Worm (Caenorhabditis elegans): Measurements from ENCODE around the gene glb-4.

DNA sequence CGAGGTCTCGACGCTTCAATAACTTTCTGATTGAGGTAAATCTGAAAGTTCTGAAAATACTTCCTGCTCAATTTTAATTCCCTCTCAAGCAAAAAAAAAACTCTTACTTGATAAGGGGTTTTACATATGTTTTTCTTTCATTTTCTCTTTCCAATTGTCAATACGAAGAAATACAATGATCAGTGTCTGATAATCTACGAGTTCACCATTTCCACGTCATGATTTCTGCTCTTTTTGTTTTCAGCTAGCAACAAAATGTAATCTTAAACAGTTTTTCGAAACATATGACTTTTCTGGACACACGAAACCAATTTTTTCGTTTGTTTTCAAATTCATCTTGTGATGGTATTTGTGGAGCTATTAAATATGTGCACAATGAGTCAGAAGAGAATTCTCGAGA, 45.2 kb upstream of the glb-4 start:
- TF ChIP-seq zfp-2 (tag; optimal IDR thresholded peaks at IDR 0.05) (no peak), ZK337.2 (GFP tag; IDR thresholded peaks at IDR 0.05) (no peak), zag-1 (tag; optimal IDR thresholded peaks at IDR 0.05) (no peak), lin-15B (tag; optimal IDR thresholded peaks at IDR 0.05) (no peak), nhr-28 (tag; optimal IDR thresholded peaks at IDR 0.05) (peak; percentile 53), daf-12 (tag; optimal IDR thresholded peaks at IDR 0.05) (no peak), ctbp-1 (GFP tag; IDR thresholded peaks at IDR 0.05) (no peak), nhr-11 (tag; optimal IDR thresholded peaks at IDR 0.05) (no peak), lir-3 (tag; optimal IDR thresholded peaks at IDR 0.05) (no peak), rbr-2 (tag; optimal IDR thresholded peaks at IDR 0.05) (no peak), unc-130 (GFP tag; optimal IDR thresholded peaks at IDR 0.05) (no peak), fkh-10 (GFP tag; optimal IDR thresholded peaks at IDR 0.05) (no peak)
